Worm (Caenorhabditis elegans): ENCODE results near the gene rps-13.
A peak's percentile ranks its signal among the peaks of the same experiment; 100 is the strongest.

Gene rps-13

DNA sequence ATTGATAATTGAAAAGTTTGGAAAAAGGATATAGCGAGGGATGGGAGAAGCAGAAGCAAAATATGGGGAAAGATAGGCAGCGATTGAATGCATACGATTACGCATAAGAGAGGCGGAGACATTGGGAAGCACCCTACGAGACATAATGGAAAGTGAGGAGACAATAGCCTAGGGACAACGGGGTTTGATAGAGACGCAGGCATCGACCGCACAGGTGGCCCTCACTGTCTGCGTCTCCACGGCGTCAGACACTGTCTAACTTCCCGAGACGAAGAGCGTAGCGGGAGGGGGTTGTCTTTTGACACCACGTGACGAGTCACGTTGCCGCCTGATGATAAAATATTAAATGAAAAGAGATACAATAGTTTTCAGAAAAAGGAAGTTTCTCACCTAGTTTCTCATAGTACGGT, 46.2 kb upstream of the rps-13 start (continued):
- no peak for TF ChIP-seq pha-4 (tag; optimal IDR thresholded peaks at IDR 0.05)
- peak; percentile 68 for TF ChIP-seq K12H6.12 (tag; optimal IDR thresholded peaks at IDR 0.05)
- TF ChIP-seq F57C9.4 (tag; optimal IDR thresholded peaks at IDR 0.05): no peak
- no peak for TF ChIP-seq Y53G8AR.9 (GFP tag; conservative IDR thresholded peaks at IDR 0.05)
- TF ChIP-seq rcor-1 (GFP tag; IDR thresholded peaks at IDR 0.05): peak; percentile 41; the same call in 1 of the 2 replicates
- no peak for TF ChIP-seq madf-8 (GFP tag; conservative IDR thresholded peaks at IDR 0.05)
- TF ChIP-seq K11D2.4 (GFP tag; IDR thresholded peaks at IDR 0.05): peak; percentile 85
- no peak for TF ChIP-seq nhr-120 (GFP tag; IDR thresholded peaks at IDR 0.05)
- TF ChIP-seq lin-40 (tag; optimal IDR thresholded peaks at IDR 0.05): peak; percentile 90
- no peak for TF ChIP-seq snpc-1.3 (tag; optimal IDR thresholded peaks at IDR 0.05; ENCODE audit: insufficient read depth)
- no peak for TF ChIP-seq F39B2.1 (GFP tag; IDR thresholded peaks at IDR 0.05)
- peak; percentile 97 for TF ChIP-seq zfh-2 (GFP tag; conservative IDR thresholded peaks at IDR 0.05)
- TF ChIP-seq F23B12.7 (tag; optimal IDR thresholded peaks at IDR 0.05; ENCODE audit: insufficient read depth): peak; percentile 0
- no peak for TF ChIP-seq nfya-2 (GFP tag; IDR thresholded peaks at IDR 0.05)
- peak; percentile 99 for TF ChIP-seq hmg-1.2 (GFP tag; IDR thresholded peaks at IDR 0.05)
- TF ChIP-seq Y67H2A.10 (GFP tag; conservative IDR thresholded peaks at IDR 0.05): no peak
- TF ChIP-seq unc-62 (GFP tag; optimal IDR thresholded peaks at IDR 0.05): no peak
- TF ChIP-seq bed-2 (GFP tag; IDR thresholded peaks at IDR 0.05): no peak
- TF ChIP-seq chd-7 (tag; optimal IDR thresholded peaks at IDR 0.05): peak; percentile 86
- TF ChIP-seq madf-6 (GFP tag; IDR thresholded peaks at IDR 0.05): peak; percentile 50; the same call in 1 of the 2 replicates
- no peak for TF ChIP-seq lir-1 (GFP tag; conservative IDR thresholded peaks at IDR 0.05)
- TF ChIP-seq B0019.2 (GFP tag; conservative IDR thresholded peaks at IDR 0.05): no peak
- no peak for TF ChIP-seq B0261.1 (tag; optimal IDR thresholded peaks at IDR 0.05)
- TF ChIP-seq F10E7.11 (tag; optimal IDR thresholded peaks at IDR 0.05): no peak
- TF ChIP-seq pbrm-1 (GFP tag; IDR thresholded peaks at IDR 0.05): peak; percentile 80
- TF ChIP-seq ccch-3 (GFP tag; optimal IDR thresholded peaks at IDR 0.05): no peak
- no peak for TF ChIP-seq F49E8.2 (tag; optimal IDR thresholded peaks at IDR 0.05; ENCODE audit: insufficient read depth)
- TF ChIP-seq lin-35 (GFP tag; optimal IDR thresholded peaks at IDR 0.05): peak in 1 of 3 experiments; percentile 23

DNA sequence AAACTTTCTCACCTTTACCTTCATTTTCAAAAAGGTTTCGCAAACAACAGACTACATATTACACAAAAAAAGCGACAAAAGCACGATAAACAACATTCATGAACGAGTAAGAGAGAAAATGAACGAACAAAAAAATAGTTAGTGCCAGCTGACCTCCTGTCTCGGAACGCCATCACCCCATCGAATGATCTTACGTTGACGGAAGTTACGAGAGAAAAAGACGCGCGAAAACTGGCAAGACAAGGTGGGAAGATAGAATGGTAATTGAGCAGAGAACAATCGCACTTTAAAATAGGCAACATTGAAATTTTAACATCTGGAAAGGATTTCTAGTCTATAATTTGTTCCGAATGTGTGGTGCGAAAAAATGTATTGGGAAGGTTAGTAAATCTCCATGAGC, 45.4 kb upstream of the rps-13 start:
- TF ChIP-seq lin-26 (GFP tag; IDR thresholded peaks at IDR 0.05) (0 out of 2 replicates have a peak, but pooled peaks have one; percentile 25), F23B12.7 (tag; optimal IDR thresholded peaks at IDR 0.05; ENCODE audit: insufficient read depth) (no peak), ama-1 (optimal IDR thresholded peaks at IDR 0.05) (peak; percentile 2), ama-1 (GFP tag; optimal IDR thresholded peaks at IDR 0.05) (no peak), zfh-2 (GFP tag; conservative IDR thresholded peaks at IDR 0.05) (no peak), madf-8 (GFP tag; conservative IDR thresholded peaks at IDR 0.05) (no peak), somi-1 (GFP tag; optimal IDR thresholded peaks at IDR 0.05) (peak; percentile 18), let-526 (GFP tag; IDR thresholded peaks at IDR 0.05) (no peak)

DNA sequence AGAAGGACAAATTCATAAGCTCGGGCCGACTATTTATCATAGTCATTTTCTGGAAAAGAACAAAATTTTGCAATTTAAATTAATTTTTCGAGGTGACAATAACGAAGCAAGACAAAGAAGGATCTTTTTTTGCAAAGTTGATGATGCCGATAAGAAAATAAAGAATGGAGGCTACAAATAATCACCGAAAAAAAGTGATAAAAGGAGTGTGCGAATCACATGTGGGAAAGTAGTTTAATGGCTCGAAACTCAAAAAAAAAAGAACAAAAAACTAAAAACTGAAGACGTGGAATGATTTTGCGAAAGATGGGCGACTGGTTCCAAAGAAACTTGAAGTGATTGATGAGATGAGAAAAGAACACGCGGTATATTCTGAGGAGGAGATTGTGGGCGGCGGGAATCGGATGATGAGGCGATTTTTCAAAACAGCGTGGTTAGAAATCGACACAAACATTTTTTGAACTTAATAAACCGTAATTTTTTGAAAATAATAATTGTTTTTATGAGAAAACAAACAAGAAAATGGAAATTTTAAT, 44.7 kb upstream of the rps-13 start, which contains the start of gene atgl-1:
Gene atgl-1, minus strand, starts transcription at position 51 of the 536 bp plus-strand sequence.
- 0 out of 2 replicates have a peak, but pooled peaks have one; percentile 23 for TF ChIP-seq lin-26 (GFP tag; IDR thresholded peaks at IDR 0.05)
- peak; percentile 12 for TF ChIP-seq nhr-80 (tag; optimal IDR thresholded peaks at IDR 0.05)
- no peak for TF ChIP-seq fkh-3 (tag; optimal IDR thresholded peaks at IDR 0.05)

Data from whole organism, young adult.